Worm (Caenorhabditis elegans) whole organism, L1 larva: ENCODE results near the gene C54E10.7.
A peak's percentile ranks its signal among the peaks of the same experiment; 100 is the strongest.

Source experiments
- aha-1 ChIP-seq: fragments of 150-350 bp; optimal IDR thresholded peaks from 2 replicates; lab custom pipeline; 2014; ENCODE audit warnings: missing biosample characterization, missing genetic modification characterization
- alr-1 ChIP-seq: fragments of 200-800 bp; sonication (Bioruptor generic); optimal IDR thresholded peaks from 2 replicates; lab custom pipeline; 2018; ENCODE audit warnings: borderline replicate concordance, mild to moderate bottlenecking, missing genetic modification characterization, missing compliant biosample characterization
- blmp-1 ChIP-seq: fragments of 150-350 bp; optimal IDR thresholded peaks from 2 replicates; lab custom pipeline; 2014; ENCODE audit warnings: missing biosample characterization, missing genetic modification characterization
- dpl-1 ChIP-seq, 3 experiments: fragments of 150-350 bp in 2 of 3; sonication (generic microtip) in 1 of 3; optimal IDR thresholded peaks; 2 replicates each; lab custom pipeline; 2014 to 2017; ENCODE audit warnings: missing biosample characterization in 3 of 3, missing genetic modification characterization in 3 of 3, missing genetic modification reagents in 3 of 3
- dsc-1 ChIP-seq: sonication (generic microtip); optimal IDR thresholded peaks from 2 replicates; lab custom pipeline; 2016; ENCODE audit warnings: mild to moderate bottlenecking, missing genetic modification characterization, missing compliant biosample characterization
- efl-1 ChIP-seq, 4 experiments: fragments of 150-350 bp; optimal IDR thresholded peaks in 3 of 4; peaks in 1 of 4; 1 replicate in 1 of 4; 2 replicates in 3 of 4; lab custom pipeline; 2014; ENCODE audit warnings: missing biosample characterization in 2 of 4, missing genetic modification characterization in 2 of 4, missing genetic modification reagents in 2 of 4
- efl-3 ChIP-seq: fragments of 200-800 bp; sonication (Bioruptor generic); optimal IDR thresholded peaks from 2 replicates; lab custom pipeline; 2018; ENCODE audit warnings: mild to moderate bottlenecking, missing genetic modification characterization, missing compliant biosample characterization
- elt-2 ChIP-seq: sonication (generic microtip); optimal IDR thresholded peaks from 2 replicates; lab custom pipeline; 2016; ENCODE audit warnings: missing genetic modification characterization, mild to moderate bottlenecking, inconsistent platforms, missing compliant biosample characterization, missing genetic modification reagents
- ets-5 ChIP-seq: fragments of 200-800 bp; sonication (Bioruptor generic); IDR thresholded peaks from 2 replicates; pipeline ENCODE4 v1.3.6; 2022; ENCODE audit warnings: missing genetic modification characterization, missing compliant biosample characterization
- fkh-8 ChIP-seq: sonication (generic microtip); optimal IDR thresholded peaks from 2 replicates; lab custom pipeline; 2016; ENCODE audit warnings: mild to moderate bottlenecking, missing genetic modification characterization, missing compliant biosample characterization
- grh-1 ChIP-seq: fragments of 200-800 bp; sonication (Bioruptor generic); IDR thresholded peaks from 2 replicates; pipeline ENCODE4 v1.3.6; 2022; ENCODE audit warnings: missing genetic modification reagents, missing genetic modification characterization, missing compliant biosample characterization
- hlh-17 ChIP-seq: fragments of 200-800 bp; sonication (Bioruptor generic); optimal IDR thresholded peaks from 2 replicates; lab custom pipeline; 2018; ENCODE audit warnings: missing genetic modification characterization, mild to moderate bottlenecking, missing compliant biosample characterization, moderate library complexity, borderline replicate concordance
- hlh-4 ChIP-seq: sonication (generic microtip); optimal IDR thresholded peaks from 2 replicates; lab custom pipeline; 2016; ENCODE audit warnings: mild to moderate bottlenecking, missing genetic modification characterization, missing compliant biosample characterization
- hpl-2 ChIP-seq: fragments of 150-350 bp; optimal IDR thresholded peaks from 2 replicates; lab custom pipeline; 2014; ENCODE audit warnings: missing biosample characterization, missing genetic modification reagents, missing genetic modification characterization
- irx-1 ChIP-seq: sonication (generic microtip); optimal IDR thresholded peaks from 2 replicates; lab custom pipeline; 2016; ENCODE audit warnings: missing genetic modification characterization, missing compliant biosample characterization
- isw-1 ChIP-seq: fragments of 200-800 bp; sonication (Bioruptor generic); IDR thresholded peaks from 2 replicates; pipeline ENCODE4 v1.3.6; 2022; ENCODE audit warnings: missing genetic modification characterization, missing compliant biosample characterization
- lin-13 ChIP-seq: fragments of 150-350 bp; optimal IDR thresholded peaks from 2 replicates; lab custom pipeline; 2014; ENCODE audit warnings: missing biosample characterization, missing genetic modification reagents, missing genetic modification characterization
- lin-14 ChIP-seq: fragments of 200-800 bp; sonication (Bioruptor generic); optimal IDR thresholded peaks from 2 replicates; lab custom pipeline; 2018; ENCODE audit warnings: mild to moderate bottlenecking, missing genetic modification characterization, moderate library complexity, missing compliant biosample characterization
- lin-15B ChIP-seq: fragments of 150-350 bp; sonication (generic microtip); optimal IDR thresholded peaks from 3 replicates; lab custom pipeline; 2014; ENCODE audit warnings: missing biosample characterization, missing genetic modification characterization
- lin-39 ChIP-seq: fragments of 150-350 bp; optimal IDR thresholded peaks from 2 replicates; lab custom pipeline; 2014; ENCODE audit warnings: missing biosample characterization, missing genetic modification reagents, missing genetic modification characterization
- nhr-20 ChIP-seq: sonication (generic microtip); optimal IDR thresholded peaks from 2 replicates; lab custom pipeline; 2016; ENCODE audit warnings: mild to moderate bottlenecking, missing genetic modification characterization, missing compliant biosample characterization
- nhr-47 ChIP-seq: sonication (generic microtip); optimal IDR thresholded peaks from 2 replicates; lab custom pipeline; 2016; ENCODE audit warnings: mild to moderate bottlenecking, missing genetic modification characterization, moderate library complexity, missing compliant biosample characterization
- nhr-76 ChIP-seq: sonication (generic microtip); optimal IDR thresholded peaks from 2 replicates; lab custom pipeline; 2017; ENCODE audit warnings: missing biosample characterization, missing genetic modification characterization
- nhr-84 ChIP-seq: sonication (generic microtip); optimal IDR thresholded peaks from 2 replicates; lab custom pipeline; 2017; ENCODE audit warnings: missing biosample characterization, missing genetic modification characterization
- nhr-85 ChIP-seq: sonication (generic microtip); peaks from one replicate; lab custom pipeline; 2016; ENCODE audit warnings: missing genetic modification characterization, inconsistent platforms, missing compliant biosample characterization
- nhr-90 ChIP-seq: sonication (generic microtip); optimal IDR thresholded peaks from 2 replicates; lab custom pipeline; 2016; ENCODE audit warnings: mild to moderate bottlenecking, missing genetic modification characterization, missing compliant biosample characterization; ENCODE audit not compliant: poor library complexity
- pax-3 ChIP-seq: fragments of 200-800 bp; sonication (Bioruptor generic); optimal IDR thresholded peaks from 2 replicates; lab custom pipeline; 2018; ENCODE audit warnings: mild to moderate bottlenecking, missing genetic modification characterization, moderate library complexity, missing compliant biosample characterization
- skn-1 ChIP-seq: fragments of 150-350 bp; optimal IDR thresholded peaks from 2 replicates; lab custom pipeline; 2014; ENCODE audit warnings: missing biosample characterization, missing genetic modification characterization
- sox-4 ChIP-seq: sonication (generic microtip); optimal IDR thresholded peaks from 2 replicates; lab custom pipeline; 2016; ENCODE audit warnings: missing genetic modification characterization, missing compliant biosample characterization
- unc-30 ChIP-seq: sonication (generic microtip); optimal IDR thresholded peaks from 2 replicates; lab custom pipeline; 2017; ENCODE audit warnings: missing biosample characterization, missing genetic modification characterization
- unc-98 ChIP-seq: fragments of 200-800 bp; sonication (Bioruptor generic); IDR thresholded peaks from 2 replicates; pipeline ENCODE4 v1.3.6; 2022; ENCODE audit warnings: missing genetic modification characterization, missing compliant biosample characterization
- xbp-1 ChIP-seq: sonication (generic microtip); optimal IDR thresholded peaks from 2 replicates; lab custom pipeline; 2016; ENCODE audit warnings: missing genetic modification characterization, missing compliant biosample characterization
- zag-1 ChIP-seq: fragments of 150-350 bp; optimal IDR thresholded peaks from 2 replicates; lab custom pipeline; 2014; ENCODE audit warnings: missing biosample characterization, missing genetic modification characterization
- ztf-11 ChIP-seq, 2 experiments: sonication (generic microtip); optimal IDR thresholded peaks; 2 replicates each; lab custom pipeline; 2016 to 2017; ENCODE audit warnings: missing genetic modification characterization in 2 of 2, missing biosample characterization in 1 of 2, missing compliant biosample characterization in 1 of 2
- ztf-4 ChIP-seq: fragments of 150-350 bp; optimal IDR thresholded peaks from 2 replicates; lab custom pipeline; 2014; ENCODE audit warnings: missing biosample characterization, missing genetic modification characterization

Gene C54E10.7

DNA sequence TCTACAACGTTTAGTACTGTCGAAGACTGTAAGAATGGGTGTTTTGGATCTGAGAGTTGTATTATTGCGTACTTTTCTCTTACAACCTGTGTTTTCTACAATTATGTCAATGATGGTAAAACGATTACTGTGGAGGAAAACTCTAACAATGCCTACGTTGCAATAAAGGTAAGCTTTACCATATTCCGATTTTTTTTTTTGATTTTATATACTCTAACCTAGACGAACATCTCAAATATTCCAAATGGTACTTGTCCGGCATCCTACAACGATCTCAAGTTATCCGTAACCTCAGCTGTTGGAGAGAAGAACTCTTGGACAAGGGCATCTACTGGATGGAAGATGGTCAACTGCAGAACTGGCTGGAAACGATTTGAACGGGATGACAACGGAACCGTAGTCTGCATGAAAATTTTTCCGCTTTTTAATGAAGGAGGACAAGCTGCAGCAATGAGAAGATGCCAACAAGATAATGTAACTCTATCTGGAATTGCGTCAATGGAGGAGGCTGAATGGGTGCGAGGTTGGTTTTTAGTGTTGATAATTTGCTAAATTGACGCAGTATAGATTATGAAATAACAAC is 39.6 kb upstream of the C54E10.7 start:
- TF ChIP-seq elt-2 (tag; lab: Kevin White, UChicago) (no peak), alr-1 (tag; lab: Kevin White, UChicago) (no peak), unc-98 (GFP tag; lab: Robert Waterston, UW) (no peak), ets-5 (no peak), lin-14 (no peak), xbp-1 (tag; lab: Kevin White, UChicago) (no peak), nhr-85 (tag; lab: Kevin White, UChicago) (no peak), hlh-17 (no peak), zag-1 (no peak), skn-1 (tag; lab: Kevin White, UChicago) (no peak), nhr-90 (tag; lab: Kevin White, UChicago) (no peak), ztf-11 (tag; optimal IDR thresholded peaks at IDR 0.05; lab: Kevin White, UChicago) (no peak), dpl-1 (GFP tag; optimal IDR thresholded peaks at IDR 0.05; lab: Kevin White, UChicago) (no peak), efl-3 (GFP tag; lab: Kevin White, UChicago) (no peak)

DNA sequence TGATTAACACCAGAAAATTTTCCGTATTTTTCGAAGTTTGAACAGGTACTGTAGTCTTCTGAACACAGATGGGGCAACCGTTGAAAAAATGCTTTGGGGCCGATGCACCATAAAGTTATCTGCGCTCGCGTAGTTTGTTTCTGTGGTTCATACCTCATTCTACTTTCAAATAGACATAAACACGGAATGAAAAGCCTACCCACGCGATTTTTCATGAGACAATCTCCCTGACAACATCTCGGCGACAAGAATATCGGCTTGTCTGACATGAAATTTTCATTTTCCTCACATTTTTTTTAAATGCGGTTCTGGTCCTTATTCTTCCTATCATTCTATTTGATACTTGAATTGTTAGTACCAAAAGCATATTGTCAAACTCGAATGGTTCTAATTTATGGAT is 38.7 kb upstream of the C54E10.7 start, which contains the start of gene clec-257:
Gene clec-257, plus strand, starts transcription at position 301 of the 400 bp plus-strand sequence.
- TF ChIP-seq nhr-85 (tag; lab: Kevin White, UChicago) (peak; percentile 13), nhr-20 (tag; lab: Kevin White, UChicago) (no peak)

DNA sequence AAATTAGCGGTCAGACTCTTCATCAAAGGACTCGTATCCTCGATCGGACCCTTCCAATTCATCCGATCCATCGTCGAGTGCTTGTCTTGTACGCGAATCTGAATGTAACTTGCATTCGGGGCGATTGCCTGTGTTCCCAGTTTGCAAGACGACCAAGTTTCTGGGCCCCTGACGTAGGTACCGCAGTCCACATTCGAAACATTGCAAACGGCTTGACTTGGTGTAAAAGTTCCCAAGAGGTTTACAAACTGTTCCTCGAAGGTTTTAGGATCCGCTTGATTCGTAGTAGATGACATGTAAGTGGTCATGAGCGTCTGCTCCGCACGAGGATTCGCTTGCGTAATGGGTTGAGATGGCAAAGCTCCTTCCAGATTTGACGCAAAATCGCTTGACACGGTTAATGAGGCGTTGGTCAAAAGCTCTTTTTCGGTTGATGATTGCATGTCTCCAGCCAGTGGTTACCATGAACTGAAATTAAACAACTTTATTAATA is 35.2 kb upstream of the C54E10.7 start, which contains the start of gene Y17D7B.4:
Gene Y17D7B.4, minus strand, starts transcription at position 443 of the 493 bp plus-strand sequence.
- TF ChIP-seq ztf-11 (tag; optimal IDR thresholded peaks at IDR 0.05; lab: Kevin White, UChicago), result no peak
- no peak for TF ChIP-seq blmp-1 (tag; lab: Kevin White, UChicago)
- no peak for TF ChIP-seq lin-13
- TF ChIP-seq lin-15B, result no peak
- no peak for TF ChIP-seq unc-98 (GFP tag; lab: Robert Waterston, UW)
- no peak for TF ChIP-seq aha-1 (tag; lab: Kevin White, UChicago)
- TF ChIP-seq zag-1, result no peak
- TF ChIP-seq isw-1 (GFP tag; lab: Robert Waterston, UW), result no peak
- no peak for TF ChIP-seq ztf-4

DNA sequence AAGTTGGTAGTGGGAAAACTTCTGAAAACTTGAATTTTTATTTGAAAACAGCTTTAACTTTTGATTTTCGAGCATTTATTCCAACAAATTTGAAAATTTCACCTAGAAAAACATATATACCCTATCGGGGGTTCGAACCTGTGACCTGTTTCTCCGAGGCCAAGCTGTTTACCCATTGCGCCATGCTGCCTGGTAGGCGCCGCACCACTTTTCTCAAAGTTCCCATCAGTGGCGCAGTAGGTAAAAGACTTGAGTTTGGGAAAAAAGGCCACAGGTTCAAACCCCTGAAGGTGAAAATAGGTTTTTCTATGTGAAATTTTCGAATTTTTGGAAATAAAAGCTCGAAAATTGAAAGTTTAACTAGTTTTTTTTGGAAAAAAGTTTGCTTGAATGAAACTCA is 30.9 kb upstream of the C54E10.7 start:
- TF ChIP-seq dsc-1, result no peak
- TF ChIP-seq nhr-76 (tag; lab: Kevin White, UChicago), result no peak
- TF ChIP-seq zag-1, result no peak
- no peak for TF ChIP-seq pax-3 (tag; lab: Kevin White, UChicago)
- TF ChIP-seq irx-1 (tag; lab: Kevin White, UChicago), result no peak
- TF ChIP-seq grh-1 (GFP tag; lab: Robert Waterston, UW), result no peak
- no peak for TF ChIP-seq lin-39 (tag; lab: Kevin White, UChicago)
- TF ChIP-seq nhr-84 (tag; lab: Kevin White, UChicago), result no peak
- TF ChIP-seq hlh-4, result no peak
- TF ChIP-seq efl-1 (optimal IDR thresholded peaks at IDR 0.05; lab: Kevin White, UChicago), result no peak
- no peak for TF ChIP-seq efl-1 (GFP tag; optimal IDR thresholded peaks at IDR 0.05 in 1 of 2; lab: Kevin White, UChicago)
- TF ChIP-seq, all 84 proteins: peak for 0

DNA sequence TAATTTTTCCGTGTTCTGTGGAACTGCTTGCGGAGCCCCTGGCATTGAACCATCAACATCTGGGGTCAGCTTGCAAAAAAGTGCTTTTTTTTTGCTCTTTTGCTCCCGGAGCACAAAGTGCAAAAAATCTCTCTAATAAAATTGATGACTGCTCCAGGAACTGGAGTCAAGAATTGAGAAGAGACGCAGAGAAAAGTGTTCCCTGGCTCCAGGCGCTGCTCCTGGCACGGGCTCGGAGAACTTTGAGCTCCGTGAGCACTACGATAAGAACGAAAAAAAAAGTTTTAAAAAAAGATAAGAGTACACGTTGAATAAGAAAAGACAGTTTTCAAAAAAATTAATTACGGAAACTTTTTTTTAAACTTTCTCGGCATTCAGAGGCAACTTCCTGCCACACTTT is 28.7 kb upstream of the C54E10.7 start:
- TF ChIP-seq dsc-1, result peak; percentile 31
- TF ChIP-seq ets-5, result no peak

DNA sequence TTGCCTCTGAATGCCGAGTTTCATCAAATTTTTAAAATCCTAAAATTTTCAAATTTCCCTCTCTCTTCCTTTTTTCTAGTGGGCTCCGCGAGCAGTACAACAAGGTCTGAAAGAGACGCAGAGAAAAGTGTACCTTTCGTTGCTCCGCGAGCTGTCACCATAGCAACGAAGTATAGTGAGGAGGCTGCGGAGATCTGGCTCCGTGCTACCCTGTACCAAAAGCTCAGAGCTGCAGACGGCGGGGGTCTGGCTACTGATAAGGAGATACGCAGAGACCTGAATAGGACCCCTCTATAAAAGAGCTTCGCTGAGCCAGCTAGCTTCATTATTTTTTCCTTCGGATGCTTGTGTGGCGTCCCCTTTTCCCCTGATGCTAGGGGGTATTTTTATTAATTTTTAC is 28.0 kb upstream of the C54E10.7 start, which contains the start of gene Y17D7B.10:
Gene Y17D7B.10, plus strand, starts transcription at position 243 of the 400 bp plus-strand sequence.
- TF ChIP-seq fkh-8 (tag; lab: Kevin White, UChicago) (peak; percentile 64), dsc-1 (peak; percentile 25), efl-1 (optimal IDR thresholded peaks at IDR 0.05; lab: Kevin White, UChicago) (no peak), efl-1 (GFP tag; optimal IDR thresholded peaks at IDR 0.05 in 1 of 2; lab: Kevin White, UChicago) (peak in 1 of 2 experiments; percentile 89), sox-4 (peak; percentile 1), unc-30 (tag; lab: Kevin White, UChicago) (no peak), hpl-2 (GFP tag; lab: Kevin White, UChicago) (no peak), nhr-47 (peak; percentile 35)
- TF ChIP-seq, all 84 proteins: peak for 5
